Fruit fly (Drosophila melanogaster) whole organism, embryonic: ENCODE results near the gene CG5509.
A peak's percentile ranks its signal among the peaks of the same experiment; 100 is the strongest.

Experiments used
- Atf-2 ChIP-seq: fragments of 200-800 bp; sonication (Bioruptor generic); optimal IDR thresholded peaks from 2 replicates; lab custom pipeline; 2016; ENCODE audit warnings: missing biosample characterization, missing genetic modification characterization
- CG11093 ChIP-seq: fragments of 200-800 bp; sonication (Bioruptor generic); IDR thresholded peaks from 3 replicates; pipeline ENCODE4 v1.3.6; 2022; ENCODE audit warnings: missing biosample characterization, missing genetic modification characterization
- CG11504 ChIP-seq: fragments of 200-800 bp; sonication (Bioruptor generic); optimal IDR thresholded peaks from 3 replicates; lab custom pipeline; 2019; ENCODE audit warnings: missing biosample characterization, mild to moderate bottlenecking, missing genetic modification characterization, moderate library complexity
- CG11723 ChIP-seq: fragments of 200-800 bp; sonication (Bioruptor generic); optimal IDR thresholded peaks from 2 replicates; lab custom pipeline; 2017; ENCODE audit warnings: missing biosample characterization, mild to moderate bottlenecking, missing genetic modification characterization
- CG13123 ChIP-seq: fragments of 200-800 bp; sonication (Bioruptor generic); optimal IDR thresholded peaks from 2 replicates; lab custom pipeline; 2016; ENCODE audit warnings: missing biosample characterization, missing genetic modification characterization
- CG13287 ChIP-seq: fragments of 200-800 bp; sonication (Bioruptor generic); IDR thresholded peaks from 2 replicates; pipeline ENCODE4 v1.3.6; 2022; ENCODE audit warnings: missing biosample characterization, missing genetic modification characterization; ENCODE audit not compliant: partially characterized antibody
- CG14014 ChIP-seq: fragments of 200-800 bp; sonication (Bioruptor generic); IDR thresholded peaks from 2 replicates; pipeline ENCODE4 v1.3.6; 2022; ENCODE audit warnings: missing biosample characterization, missing genetic modification characterization
- CG14710 ChIP-seq: fragments of 200-800 bp; sonication (Bioruptor generic); optimal IDR thresholded peaks from 3 replicates; lab custom pipeline; 2019; ENCODE audit warnings: missing biosample characterization, mild to moderate bottlenecking, missing genetic modification characterization, moderate library complexity
- CG15514 ChIP-seq: fragments of 200-800 bp; sonication (Bioruptor generic); optimal IDR thresholded peaks from 3 replicates; lab custom pipeline; 2017; ENCODE audit warnings: missing biosample characterization, missing genetic modification characterization, mild to moderate bottlenecking, moderate library complexity, missing genetic modification reagents
- CG17802 ChIP-seq: fragments of 200-800 bp; sonication (Bioruptor generic); optimal IDR thresholded peaks from 2 replicates; lab custom pipeline; 2018; ENCODE audit warnings: missing biosample characterization, mild to moderate bottlenecking, missing genetic modification characterization, moderate library complexity
- CG2202 ChIP-seq: fragments of 200-800 bp; sonication (Bioruptor generic); optimal IDR thresholded peaks from 2 replicates; lab custom pipeline; 2018; ENCODE audit warnings: missing biosample characterization, mild to moderate bottlenecking, missing genetic modification characterization
- CG2889 ChIP-seq: fragments of 200-800 bp; sonication (Bioruptor generic); IDR thresholded peaks from 3 replicates; pipeline ENCODE4 v1.3.6; 2022; ENCODE audit warnings: missing biosample characterization, missing genetic modification characterization
- CG3065 ChIP-seq: fragments of 200-800 bp; sonication (Bioruptor generic); optimal IDR thresholded peaks from 2 replicates; lab custom pipeline; 2016; ENCODE audit warnings: missing biosample characterization, missing genetic modification characterization
- CG31388 ChIP-seq: fragments of 200-800 bp; sonication (Bioruptor generic); optimal IDR thresholded peaks from 2 replicates; lab custom pipeline; 2016; ENCODE audit warnings: missing biosample characterization, missing genetic modification characterization
- CG33213 ChIP-seq: fragments of 200-800 bp; sonication (Bioruptor generic); optimal IDR thresholded peaks from 3 replicates; lab custom pipeline; 2016; ENCODE audit warnings: missing biosample characterization, missing genetic modification characterization
- CG4854 ChIP-seq: fragments of 200-800 bp; sonication (Bioruptor generic); optimal IDR thresholded peaks from 2 replicates; lab custom pipeline; 2016; ENCODE audit warnings: missing biosample characterization, missing genetic modification characterization, inconsistent platforms
- CG6791 ChIP-seq: fragments of 200-800 bp; sonication (Bioruptor generic); IDR thresholded peaks from 3 replicates; pipeline ENCODE4 v1.3.6; 2022; ENCODE audit warnings: missing biosample characterization, missing genetic modification characterization; ENCODE audit not compliant: partially characterized antibody
- CG7271 ChIP-seq: fragments of 200-800 bp; sonication (Bioruptor generic); optimal IDR thresholded peaks from 2 replicates; lab custom pipeline; 2018; ENCODE audit warnings: missing biosample characterization, mild to moderate bottlenecking, missing genetic modification characterization, moderate library complexity
- CG8944 ChIP-seq: fragments of 200-800 bp; sonication (Bioruptor generic); optimal IDR thresholded peaks from 3 replicates; lab custom pipeline; 2016; ENCODE audit warnings: missing biosample characterization, missing genetic modification characterization
- CG9437 ChIP-seq: fragments of 200-800 bp; sonication (Bioruptor generic); optimal IDR thresholded peaks from 2 replicates; lab custom pipeline; 2018; ENCODE audit warnings: missing biosample characterization, mild to moderate bottlenecking, missing genetic modification characterization
- Dll ChIP-seq: fragments of 200-800 bp; sonication (Bioruptor generic); IDR thresholded peaks from 4 replicates; pipeline ENCODE4 v1.3.6; 2022; ENCODE audit warnings: missing biosample characterization, missing genetic modification characterization; ENCODE audit not compliant: partially characterized antibody
- Drgx ChIP-seq: fragments of 200-800 bp; sonication (Bioruptor generic); IDR thresholded peaks from 2 replicates; pipeline ENCODE4 v1.3.6; 2022; ENCODE audit warnings: missing biosample characterization, missing genetic modification characterization
- E2f2 ChIP-seq: fragments of 200-800 bp; sonication (Bioruptor generic); IDR thresholded peaks from 2 replicates; pipeline ENCODE4 v1.3.6; 2022; ENCODE audit warnings: missing biosample characterization, missing genetic modification characterization
- ERR ChIP-seq: fragments of 200-800 bp; sonication (Bioruptor generic); optimal IDR thresholded peaks from 2 replicates; lab custom pipeline; 2016; ENCODE audit warnings: missing biosample characterization, missing genetic modification characterization
- HLHmδ ChIP-seq: fragments of 200-800 bp; sonication (Bioruptor generic); optimal IDR thresholded peaks from 2 replicates; lab custom pipeline; 2018; ENCODE audit warnings: missing biosample characterization, mild to moderate bottlenecking, missing genetic modification characterization, moderate library complexity
- Hey ChIP-seq: fragments of 200-800 bp; sonication (Bioruptor generic); optimal IDR thresholded peaks from 3 replicates; lab custom pipeline; 2018; ENCODE audit warnings: missing biosample characterization, mild to moderate bottlenecking, missing genetic modification characterization
- Hr39 ChIP-seq: fragments of >200 bp; optimal IDR thresholded peaks from 2 replicates; lab custom pipeline; 2017
- Lhr ChIP-seq: fragments of 200-800 bp; sonication (Bioruptor generic); optimal IDR thresholded peaks from 3 replicates; lab custom pipeline; 2017; ENCODE audit warnings: mild to moderate bottlenecking, missing biosample characterization, missing genetic modification reagents, missing genetic modification characterization
- Med ChIP-seq: fragments of 200-800 bp; sonication (Bioruptor generic); peaks from one replicate; lab custom pipeline; 2016; ENCODE audit warnings: missing biosample characterization, missing genetic modification characterization, mild to moderate bottlenecking, inconsistent platforms, moderate library complexity
- NfI ChIP-seq: fragments of 200-800 bp; sonication (Bioruptor generic); optimal IDR thresholded peaks from 3 replicates; lab custom pipeline; 2018; ENCODE audit warnings: missing biosample characterization, mild to moderate bottlenecking, missing genetic modification characterization, moderate library complexity
- Pdp1 ChIP-seq, 2 experiments: fragments of 200-800 bp; sonication (Bioruptor generic); optimal IDR thresholded peaks; 3 replicates each; lab custom pipeline; 2016; ENCODE audit warnings: missing biosample characterization in 2 of 2, missing genetic modification characterization in 2 of 2, mild to moderate bottlenecking in 1 of 2, moderate library complexity in 1 of 2
- Sin3A ChIP-seq: fragments of >200 bp; optimal IDR thresholded peaks from 2 replicates; lab custom pipeline; 2018
- ato ChIP-seq: fragments of 200-800 bp; sonication (Bioruptor generic); IDR thresholded peaks from 2 replicates; pipeline ENCODE4 v1.3.6; 2022; ENCODE audit warnings: missing biosample characterization, missing genetic modification characterization; ENCODE audit not compliant: partially characterized antibody
- bigmax ChIP-seq: fragments of 200-800 bp; sonication (Bioruptor generic); optimal IDR thresholded peaks from 2 replicates; lab custom pipeline; 2018; ENCODE audit warnings: missing biosample characterization, mild to moderate bottlenecking, missing genetic modification characterization
- dmrt11E ChIP-seq: fragments of 200-800 bp; sonication (Bioruptor generic); optimal IDR thresholded peaks from 3 replicates; lab custom pipeline; 2018; ENCODE audit warnings: missing biosample characterization, mild to moderate bottlenecking, missing genetic modification characterization, moderate library complexity
- eyg ChIP-seq: fragments of 200-800 bp; sonication (Bioruptor generic); optimal IDR thresholded peaks from 3 replicates; lab custom pipeline; 2016; ENCODE audit warnings: missing biosample characterization, missing genetic modification characterization
- fu2 ChIP-seq: fragments of 200-800 bp; sonication (Bioruptor generic); optimal IDR thresholded peaks from 2 replicates; lab custom pipeline; 2016; ENCODE audit warnings: missing biosample characterization, missing genetic modification characterization
- gfzf ChIP-seq: fragments of 200-800 bp; sonication (Bioruptor generic); optimal IDR thresholded peaks from 2 replicates; lab custom pipeline; 2016; ENCODE audit warnings: missing biosample characterization, mild to moderate bottlenecking, missing genetic modification characterization, moderate library complexity
- jigr1 ChIP-seq: fragments of 200-800 bp; sonication (Bioruptor generic); IDR thresholded peaks from 3 replicates; pipeline ENCODE4 v1.3.6; 2022; ENCODE audit warnings: missing biosample characterization, missing genetic modification characterization
- nerfin-2 ChIP-seq: fragments of 200-800 bp; sonication (Bioruptor generic); IDR thresholded peaks from 2 replicates; pipeline ENCODE4 v1.3.6; 2022; ENCODE audit warnings: missing biosample characterization, missing genetic modification characterization; ENCODE audit not compliant: partially characterized antibody
- phol ChIP-seq: fragments of 200-800 bp; sonication (Bioruptor generic); optimal IDR thresholded peaks from 3 replicates; lab custom pipeline; 2018; ENCODE audit warnings: missing biosample characterization, mild to moderate bottlenecking, missing genetic modification characterization, moderate library complexity
- salm ChIP-seq: fragments of 200-800 bp; sonication (Bioruptor generic); optimal IDR thresholded peaks from 2 replicates; lab custom pipeline; 2018; ENCODE audit warnings: missing biosample characterization, mild to moderate bottlenecking, missing genetic modification characterization
- shn ChIP-seq: fragments of 200-800 bp; sonication (Bioruptor generic); optimal IDR thresholded peaks from 3 replicates; lab custom pipeline; 2016; ENCODE audit warnings: missing biosample characterization, missing genetic modification characterization
- slbo ChIP-seq: fragments of 200-800 bp; sonication (Bioruptor generic); IDR thresholded peaks from 2 replicates; pipeline ENCODE4 v1.3.6; 2022; ENCODE audit warnings: missing biosample characterization, missing genetic modification characterization
- stc ChIP-seq: fragments of 200-800 bp; sonication (Bioruptor generic); IDR thresholded peaks from 2 replicates; pipeline ENCODE4 v1.3.6; 2022; ENCODE audit warnings: missing biosample characterization, missing genetic modification characterization
- stwl ChIP-seq: fragments of 200-800 bp; sonication (Bioruptor generic); optimal IDR thresholded peaks from 3 replicates; lab custom pipeline; 2018; ENCODE audit warnings: missing biosample characterization, mild to moderate bottlenecking, missing genetic modification characterization, moderate library complexity
- tna ChIP-seq: fragments of 200-800 bp; sonication (Bioruptor generic); IDR thresholded peaks from 2 replicates; pipeline ENCODE4 v1.3.6; 2022; ENCODE audit warnings: missing biosample characterization, missing genetic modification characterization; ENCODE audit not compliant: partially characterized antibody
- unpg ChIP-seq: fragments of 200-800 bp; sonication (Bioruptor generic); optimal IDR thresholded peaks from 3 replicates; lab custom pipeline; 2018; ENCODE audit warnings: missing biosample characterization, mild to moderate bottlenecking, missing genetic modification characterization, moderate library complexity
- vfl ChIP-seq: fragments of 200-800 bp; sonication (Bioruptor generic); optimal IDR thresholded peaks from 2 replicates; lab custom pipeline; 2016; ENCODE audit warnings: missing biosample characterization, missing genetic modification characterization
- vnd ChIP-seq: fragments of 200-800 bp; sonication (Bioruptor generic); IDR thresholded peaks from 3 replicates; pipeline ENCODE4 v1.3.6; 2022; ENCODE audit warnings: missing biosample characterization, missing genetic modification characterization; ENCODE audit not compliant: partially characterized antibody

CG5509 gene

dm6 chr3R:12448889-12449314 lies 3.4 kb upstream of the CG5509 start, which contains the start of gene CG18549 (continued):
- TF ChIP-seq stwl (tag; lab: Kevin White, UChicago): peak; percentile 95
- TF ChIP-seq CG8944: peak; percentile 99
- peak; percentile 95 for TF ChIP-seq CG17802 (tag; lab: Kevin White, UChicago)
- peak; percentile 100 for TF ChIP-seq CG14014 (GFP tag; lab: Robert Waterston, UW)
- peak; percentile 100 for TF ChIP-seq salm
- peak; percentile 97 for TF ChIP-seq Hey (tag; lab: Kevin White, UChicago)
- TF ChIP-seq E2f2 (GFP tag; lab: Robert Waterston, UW): peak; percentile 98
- peak; percentile 99 for TF ChIP-seq Lhr (GFP tag; lab: Kevin White, UChicago)
- TF ChIP-seq CG11723: peak; percentile 99
- peak; percentile 99 for TF ChIP-seq CG13123
- peak; percentile 96 for TF ChIP-seq CG15514 (GFP tag; lab: Kevin White, UChicago)
- peak; percentile 99 for TF ChIP-seq eyg
- peak; percentile 100 for TF ChIP-seq NfI (GFP tag; lab: Kevin White, UChicago)
- TF ChIP-seq stc: peak; percentile 100
- TF ChIP-seq nerfin-2 (GFP tag; lab: Robert Waterston, UW): peak; percentile 64; the same call in 1 of the 2 replicates
- peak; percentile 100 for TF ChIP-seq dmrt11E
- peak; percentile 100 for TF ChIP-seq unpg
- TF ChIP-seq CG7271: peak; percentile 99
- TF ChIP-seq CG31388 (GFP tag; lab: Kevin White, UChicago): peak; percentile 99
- TF ChIP-seq ato (GFP tag; lab: Robert Waterston, UW): peak; percentile 71
- TF ChIP-seq Med: peak; percentile 100
- TF ChIP-seq vfl (GFP tag; lab: Kevin White, UChicago): peak; percentile 99
- peak; percentile 100 for TF ChIP-seq phol (tag; lab: Kevin White, UChicago)
- peak; percentile 99 for TF ChIP-seq CG14710 (tag; lab: Kevin White, UChicago)
- TF ChIP-seq Pdp1 (GFP tag; optimal IDR thresholded peaks at IDR 0.05; lab: Kevin White, UChicago): peak; percentile 99
- no peak for TF ChIP-seq Hr39 (lab: Kevin White, UChicago)
- TF ChIP-seq ERR (GFP tag; lab: Kevin White, UChicago): peak; percentile 98
- TF ChIP-seq HLHmδ: no peak
- peak; percentile 99 for TF ChIP-seq CG2889 (GFP tag; lab: Robert Waterston, UW)
- TF ChIP-seq bigmax (GFP tag; lab: Kevin White, UChicago): peak; percentile 88
- TF ChIP-seq slbo (GFP tag; lab: Robert Waterston, UW): peak; percentile 100
- TF ChIP-seq CG9437 (GFP tag; lab: Kevin White, UChicago): peak; percentile 97
- peak; percentile 100 for TF ChIP-seq CG11093
- TF ChIP-seq CG6791: peak; percentile 81
- peak; percentile 99 for TF ChIP-seq CG3065 (GFP tag; lab: Kevin White, UChicago)
- peak; percentile 44 for TF ChIP-seq gfzf
- peak; percentile 99 for TF ChIP-seq shn (GFP tag; lab: Kevin White, UChicago)
- TF ChIP-seq CG33213 (GFP tag; lab: Kevin White, UChicago): peak; percentile 99
- TF ChIP-seq CG11504: peak; percentile 99
- TF ChIP-seq fu2 (GFP tag; lab: Kevin White, UChicago): peak; percentile 98
- TF ChIP-seq Sin3A (lab: Kevin White, UChicago): no peak
- TF ChIP-seq CG13287 (GFP tag; lab: Robert Waterston, UW): peak; percentile 88
- TF ChIP-seq Dll (GFP tag; lab: Robert Waterston, UW): peak; percentile 90
- peak; percentile 99 for TF ChIP-seq jigr1 (GFP tag; lab: Robert Waterston, UW)
- peak; percentile 100 for TF ChIP-seq CG2202
- TF ChIP-seq Drgx (GFP tag; lab: Robert Waterston, UW): peak; percentile 100
- peak; percentile 99 for TF ChIP-seq Atf-2 (GFP tag; lab: Kevin White, UChicago)
- TF ChIP-seq CG4854 (GFP tag; lab: Kevin White, UChicago): peak; percentile 99
- TF ChIP-seq tna (GFP tag; lab: Robert Waterston, UW): peak; percentile 62
- peak; percentile 65 for TF ChIP-seq vnd
